Worm (Caenorhabditis elegans) whole organism, late embryonic: Measurements from ENCODE around the gene sdz-24.

Experiments
- C08G9.2 ChIP-seq: sonication (generic microtip); optimal IDR thresholded peaks from 2 replicates; lab custom pipeline; 2016; ENCODE audit warnings: mild to moderate bottlenecking, missing genetic modification characterization, moderate library complexity, missing compliant biosample characterization
- K02D7.2 ChIP-seq: sonication (generic microtip); optimal IDR thresholded peaks from 2 replicates; lab custom pipeline; 2017; ENCODE audit warnings: mild to moderate bottlenecking, missing genetic modification characterization, missing compliant biosample characterization
- ama-1 ChIP-seq: fragments of 150-350 bp; optimal IDR thresholded peaks from 2 replicates; lab custom pipeline; 2014
- ceh-9 ChIP-seq: sonication (generic microtip); optimal IDR thresholded peaks from 2 replicates; lab custom pipeline; 2016; ENCODE audit warnings: mild to moderate bottlenecking, missing genetic modification characterization, inconsistent platforms, missing compliant biosample characterization
- che-1 ChIP-seq: sonication (generic microtip); optimal IDR thresholded peaks from 2 replicates; lab custom pipeline; 2016; ENCODE audit warnings: mild to moderate bottlenecking, missing genetic modification characterization, missing compliant biosample characterization
- dmd-4 ChIP-seq: sonication (generic microtip); optimal IDR thresholded peaks from 2 replicates; lab custom pipeline; 2016; ENCODE audit warnings: borderline replicate concordance, missing genetic modification characterization, missing compliant biosample characterization
- elt-2 ChIP-seq: sonication (generic microtip); optimal IDR thresholded peaks from 2 replicates; lab custom pipeline; 2016; ENCODE audit warnings: missing genetic modification reagents, missing genetic modification characterization, missing compliant biosample characterization
- fkh-10 ChIP-seq: fragments of 150-350 bp; optimal IDR thresholded peaks from 2 replicates; lab custom pipeline; 2014; ENCODE audit warnings: missing biosample characterization, missing genetic modification reagents, missing genetic modification characterization
- pat-9 ChIP-seq: fragments of 200-800 bp; sonication (Bioruptor generic); optimal IDR thresholded peaks from 2 replicates; lab custom pipeline; 2018; ENCODE audit warnings: mild to moderate bottlenecking, missing genetic modification characterization, moderate library complexity, missing compliant biosample characterization
- pax-1 ChIP-seq: fragments of 150-350 bp; optimal IDR thresholded peaks from 2 replicates; lab custom pipeline; 2014; ENCODE audit warnings: missing biosample characterization, missing genetic modification characterization
- pqm-1 ChIP-seq: sonication (generic microtip); optimal IDR thresholded peaks from 2 replicates; lab custom pipeline; 2016; ENCODE audit warnings: missing genetic modification characterization, missing compliant biosample characterization

ce11 chrII:639467-639866 is 19.0 kb upstream of the sdz-24 start, which contains the start of gene K07E8.6:
- TF ChIP-seq dmd-4 (tag; lab: Kevin White, UChicago), result no peak
- TF ChIP-seq C08G9.2 (tag; lab: Kevin White, UChicago), result no peak
- no peak for TF ChIP-seq fkh-10
- TF ChIP-seq pqm-1 (tag; lab: Kevin White, UChicago), result no peak
- no peak for TF ChIP-seq pat-9 (tag; lab: Kevin White, UChicago)
- TF ChIP-seq ama-1 (lab: Kevin White, UChicago), result no peak
- TF ChIP-seq ceh-9 (tag; lab: Kevin White, UChicago), result no peak
- no peak for TF ChIP-seq che-1
- no peak for TF ChIP-seq pax-1 (tag; lab: Kevin White, UChicago)
- TF ChIP-seq elt-2 (tag; lab: Kevin White, UChicago), result no peak
- no peak for TF ChIP-seq K02D7.2 (tag; lab: Kevin White, UChicago)
